Worm (Caenorhabditis elegans) whole organism, L1 larva: ENCODE data around the gene rpn-7.

Experiments used
- aly-2 ChIP-seq: fragments of 150-350 bp; optimal IDR thresholded peaks from 2 replicates; lab custom pipeline; 2014; ENCODE audit warnings: missing biosample characterization, missing genetic modification characterization
- blmp-1 ChIP-seq: fragments of 150-350 bp; optimal IDR thresholded peaks from 2 replicates; lab custom pipeline; 2014; ENCODE audit warnings: missing biosample characterization, missing genetic modification characterization
- efl-3 ChIP-seq: fragments of 200-800 bp; sonication (Bioruptor generic); optimal IDR thresholded peaks from 2 replicates; lab custom pipeline; 2018; ENCODE audit warnings: mild to moderate bottlenecking, missing genetic modification characterization, missing compliant biosample characterization
- mef-2 ChIP-seq: fragments of 150-350 bp; optimal IDR thresholded peaks from 2 replicates; lab custom pipeline; 2014; ENCODE audit warnings: missing biosample characterization, missing genetic modification characterization
- nhr-20 ChIP-seq: sonication (generic microtip); optimal IDR thresholded peaks from 2 replicates; lab custom pipeline; 2016; ENCODE audit warnings: mild to moderate bottlenecking, missing genetic modification characterization, missing compliant biosample characterization
- nhr-77 ChIP-seq: fragments of 150-350 bp; optimal IDR thresholded peaks from 2 replicates; lab custom pipeline; 2014; ENCODE audit warnings: missing biosample characterization, missing genetic modification characterization
- skn-1 ChIP-seq: fragments of 150-350 bp; optimal IDR thresholded peaks from 2 replicates; lab custom pipeline; 2014; ENCODE audit warnings: missing biosample characterization, missing genetic modification characterization
- unc-130 ChIP-seq: fragments of 150-350 bp; optimal IDR thresholded peaks from 2 replicates; lab custom pipeline; 2017; ENCODE audit warnings: missing biosample characterization, missing genetic modification characterization, inconsistent platforms

DNA sequence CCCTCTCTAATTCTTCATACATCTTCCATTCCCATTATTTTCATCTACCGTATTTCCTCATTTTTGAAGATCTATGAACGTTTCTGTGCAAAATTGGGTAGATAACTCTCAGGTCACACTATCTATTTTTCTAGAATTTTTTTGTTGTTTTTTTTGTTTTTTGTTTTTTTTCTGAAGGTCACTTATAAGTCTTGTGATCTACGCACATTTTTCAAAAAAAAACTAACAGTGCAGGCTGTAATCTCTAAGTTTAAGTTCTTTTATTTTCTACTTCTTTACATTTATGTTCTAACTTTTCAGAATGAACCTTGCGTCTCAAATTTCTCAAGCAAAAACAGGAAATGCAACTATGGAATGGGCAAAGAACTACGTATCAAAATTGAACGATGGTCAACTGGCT, 46.6 kb upstream of the rpn-7 start, which contains the start of gene flh-3:
- no peak for TF ChIP-seq efl-3 (GFP tag; lab: Kevin White, UChicago)
- no peak for TF ChIP-seq nhr-20 (tag; lab: Kevin White, UChicago)
- no peak for TF ChIP-seq blmp-1
- no peak for TF ChIP-seq aly-2 (tag; lab: Kevin White, UChicago)
- TF ChIP-seq unc-130 (tag; lab: Kevin White, UChicago): no peak
- TF ChIP-seq skn-1 (tag; lab: Kevin White, UChicago): no peak
- TF ChIP-seq nhr-77: no peak
- TF ChIP-seq mef-2 (tag; lab: Kevin White, UChicago): no peak
